Fruit fly (Drosophila melanogaster) whole organism: Measurements from ENCODE around the gene Gbeta13F.

Experiments
- CG8478 ChIP-seq: fragments of >200 bp; optimal IDR thresholded peaks from 2 replicates; lab custom pipeline; 2018; ENCODE audit warnings: inconsistent platforms
- Dll ChIP-seq: fragments of >200 bp; optimal IDR thresholded peaks from 2 replicates; lab custom pipeline; 2017
- EcR ChIP-seq, 2 experiments: fragments of >200 bp; optimal IDR thresholded peaks; 2 replicates each; lab custom pipeline; 2017; ENCODE audit warnings: missing biosample characterization in 2 of 2, missing genetic modification characterization in 2 of 2, missing genetic modification reagents in 2 of 2
- pan ChIP-seq: fragments of >200 bp; optimal IDR thresholded peaks from 2 replicates; lab custom pipeline; 2017
- psq ChIP-seq: fragments of >200 bp; optimal IDR thresholded peaks from 2 replicates; lab custom pipeline; 2017
- usp ChIP-seq: fragments of >200 bp; optimal IDR thresholded peaks from 2 replicates; lab custom pipeline; 2017; ENCODE audit warnings: missing biosample characterization, missing genetic modification characterization, mixed read lengths

- TF ChIP-seq CG8478 (lab: Kevin White, UChicago) (no peak), pan (lab: Kevin White, UChicago) (no peak), psq (lab: Kevin White, UChicago) (no peak), Dll (no peak), usp (no peak), EcR (GFP tag; optimal IDR thresholded peaks at IDR 0.05; lab: Kevin White, UChicago) (no peak)
Observed at dm6 chrX:15840003-15840402, 19.9 kb upstream of the Gbeta13F start.
